Fruit fly (Drosophila melanogaster) whole organism, embryonic: ENCODE data around the gene vsg.
A peak's percentile ranks its signal among the peaks of the same experiment; 100 is the strongest.

Source experiments
- CG10209 ChIP-seq: fragments of 200-800 bp; sonication (Bioruptor generic); optimal IDR thresholded peaks from 3 replicates; lab custom pipeline; 2017; ENCODE audit warnings: missing biosample characterization, mild to moderate bottlenecking, missing genetic modification characterization, missing genetic modification reagents
- CG10431 ChIP-seq: fragments of 200-800 bp; sonication (Bioruptor generic); optimal IDR thresholded peaks from 3 replicates; lab custom pipeline; 2018; ENCODE audit warnings: missing biosample characterization, mild to moderate bottlenecking, missing genetic modification characterization
- CG10565 ChIP-seq: fragments of 200-800 bp; sonication (Bioruptor generic); optimal IDR thresholded peaks from 3 replicates; lab custom pipeline; 2016; ENCODE audit warnings: missing biosample characterization, mild to moderate bottlenecking, missing genetic modification characterization
- CG10959 ChIP-seq: fragments of 200-800 bp; sonication (Bioruptor generic); IDR thresholded peaks from 2 replicates; pipeline ENCODE4 v1.3.6; 2022; ENCODE audit warnings: missing biosample characterization, missing genetic modification characterization
- CG12391 ChIP-seq: fragments of 200-800 bp; sonication (Bioruptor generic); optimal IDR thresholded peaks from 3 replicates; lab custom pipeline; 2018; ENCODE audit warnings: missing biosample characterization, mild to moderate bottlenecking, missing genetic modification characterization, moderate library complexity
- CG14441 ChIP-seq: fragments of 200-800 bp; sonication (Bioruptor generic); IDR thresholded peaks from 2 replicates; pipeline ENCODE4 v1.3.6; 2022; ENCODE audit warnings: missing biosample characterization, missing genetic modification characterization
- CG1529 ChIP-seq: fragments of 200-800 bp; sonication (Bioruptor generic); optimal IDR thresholded peaks from 3 replicates; lab custom pipeline; 2018; ENCODE audit warnings: missing biosample characterization, missing genetic modification characterization
- CG17328 ChIP-seq: fragments of 200-800 bp; sonication (Bioruptor generic); IDR thresholded peaks from 2 replicates; pipeline ENCODE4 v1.3.6; 2022; ENCODE audit warnings: missing biosample characterization, missing genetic modification characterization
- CG18011 ChIP-seq: fragments of 200-800 bp; sonication (Bioruptor generic); optimal IDR thresholded peaks from 2 replicates; lab custom pipeline; 2017; ENCODE audit warnings: missing biosample characterization, missing genetic modification characterization, mild to moderate bottlenecking, moderate library complexity, missing genotype
- CG18619 ChIP-seq: fragments of 200-800 bp; sonication (Bioruptor generic); optimal IDR thresholded peaks from 3 replicates; lab custom pipeline; 2017; ENCODE audit warnings: missing biosample characterization, mild to moderate bottlenecking, missing genetic modification characterization
- CG2120 ChIP-seq: fragments of 200-800 bp; sonication (Bioruptor generic); optimal IDR thresholded peaks from 3 replicates; lab custom pipeline; 2016; ENCODE audit warnings: missing biosample characterization, missing genetic modification characterization
- CG2678 ChIP-seq: fragments of 200-800 bp; sonication (Bioruptor generic); optimal IDR thresholded peaks from 3 replicates; lab custom pipeline; 2019; ENCODE audit warnings: missing biosample characterization, mild to moderate bottlenecking, missing genetic modification characterization, moderate library complexity
- CG31441 ChIP-seq: fragments of 200-800 bp; sonication (Bioruptor generic); IDR thresholded peaks from 2 replicates; pipeline ENCODE4 v1.3.6; 2022; ENCODE audit warnings: missing biosample characterization, missing genetic modification characterization
- CG4360 ChIP-seq: fragments of 200-800 bp; sonication (Bioruptor generic); IDR thresholded peaks from 2 replicates; pipeline ENCODE4 v1.3.6; 2022; ENCODE audit warnings: missing biosample characterization, missing genetic modification characterization
- CG6683 ChIP-seq: fragments of 200-800 bp; sonication (Bioruptor generic); optimal IDR thresholded peaks from 2 replicates; lab custom pipeline; 2017; ENCODE audit warnings: missing biosample characterization, mild to moderate bottlenecking, missing genetic modification characterization, missing genetic modification reagents
- CG7839 ChIP-seq: fragments of 200-800 bp; sonication (Bioruptor generic); optimal IDR thresholded peaks from 3 replicates; lab custom pipeline; 2018; ENCODE audit warnings: missing biosample characterization, mild to moderate bottlenecking, missing genetic modification characterization, moderate library complexity
- CG9437 ChIP-seq: fragments of 200-800 bp; sonication (Bioruptor generic); optimal IDR thresholded peaks from 2 replicates; lab custom pipeline; 2018; ENCODE audit warnings: missing biosample characterization, mild to moderate bottlenecking, missing genetic modification characterization
- CG9797 ChIP-seq: fragments of 200-800 bp; sonication (Bioruptor generic); optimal IDR thresholded peaks from 3 replicates; lab custom pipeline; 2018; ENCODE audit warnings: missing biosample characterization, mild to moderate bottlenecking, missing genetic modification characterization
- Ets97D ChIP-seq: fragments of 200-800 bp; sonication (Bioruptor generic); optimal IDR thresholded peaks from 3 replicates; lab custom pipeline; 2016; ENCODE audit warnings: missing biosample characterization, missing genetic modification characterization
- Fer1 ChIP-seq: fragments of 200-800 bp; sonication (Bioruptor generic); optimal IDR thresholded peaks from 2 replicates; lab custom pipeline; 2017; ENCODE audit warnings: missing biosample characterization, mild to moderate bottlenecking, missing genetic modification characterization
- Fer3 ChIP-seq: fragments of 200-800 bp; sonication (Bioruptor generic); optimal IDR thresholded peaks from 2 replicates; lab custom pipeline; 2018; ENCODE audit warnings: missing biosample characterization, mild to moderate bottlenecking, missing genetic modification characterization, moderate library complexity
- HLH3B ChIP-seq: fragments of 200-800 bp; sonication (Bioruptor generic); IDR thresholded peaks from 2 replicates; pipeline ENCODE4 v1.3.6; 2022; ENCODE audit warnings: missing biosample characterization, missing genetic modification characterization
- Hey ChIP-seq: fragments of 200-800 bp; sonication (Bioruptor generic); optimal IDR thresholded peaks from 3 replicates; lab custom pipeline; 2018; ENCODE audit warnings: missing biosample characterization, mild to moderate bottlenecking, missing genetic modification characterization
- HmgD ChIP-seq: fragments of 200-800 bp; sonication (Bioruptor generic); optimal IDR thresholded peaks from 3 replicates; lab custom pipeline; 2016; ENCODE audit warnings: missing biosample characterization, missing genetic modification characterization
- HmgZ ChIP-seq: fragments of 200-800 bp; sonication (Bioruptor generic); optimal IDR thresholded peaks from 2 replicates; lab custom pipeline; 2018; ENCODE audit warnings: missing biosample characterization, mild to moderate bottlenecking, missing genetic modification characterization
- Sry-β ChIP-seq: fragments of 200-800 bp; sonication (Bioruptor generic); optimal IDR thresholded peaks from 2 replicates; lab custom pipeline; 2018; ENCODE audit warnings: missing biosample characterization, mild to moderate bottlenecking, missing genetic modification characterization, moderate library complexity
- Sry-δ ChIP-seq: fragments of 200-800 bp; sonication (Bioruptor generic); optimal IDR thresholded peaks from 2 replicates; lab custom pipeline; 2016; ENCODE audit warnings: missing biosample characterization, missing genetic modification characterization
- ab ChIP-seq: fragments of 200-800 bp; sonication (Bioruptor generic); optimal IDR thresholded peaks from 2 replicates; lab custom pipeline; 2016; ENCODE audit warnings: missing biosample characterization, missing genetic modification characterization
- al ChIP-seq: fragments of 200-800 bp; sonication (Bioruptor generic); IDR thresholded peaks from 2 replicates; pipeline ENCODE4 v1.3.6; 2022; ENCODE audit warnings: missing biosample characterization, missing genetic modification characterization
- cad ChIP-seq: fragments of >200 bp; optimal IDR thresholded peaks from 2 replicates; lab custom pipeline; 2017; ENCODE audit warnings: missing biosample characterization, missing genetic modification characterization
- chif ChIP-seq, 2 experiments: fragments of 200-800 bp; sonication (Bioruptor generic); optimal IDR thresholded peaks; 3 replicates each; lab custom pipeline; 2016; ENCODE audit warnings: missing biosample characterization in 2 of 2, missing genetic modification characterization in 2 of 2
- croc ChIP-seq: fragments of 200-800 bp; sonication (Bioruptor generic); conservative IDR thresholded peaks from 3 replicates; pipeline ENCODE4 v1.3.6; 2022; ENCODE audit warnings: missing biosample characterization, missing genetic modification characterization
- cwo ChIP-seq: fragments of 200-800 bp; sonication (Bioruptor generic); optimal IDR thresholded peaks from 3 replicates; lab custom pipeline; 2017; ENCODE audit warnings: missing biosample characterization, missing genetic modification characterization, mild to moderate bottlenecking, moderate library complexity, missing genetic modification reagents
- danr ChIP-seq: fragments of 200-800 bp; sonication (Bioruptor generic); IDR thresholded peaks from 2 replicates; pipeline ENCODE4 v1.3.6; 2022; ENCODE audit warnings: missing biosample characterization, missing genetic modification characterization
- dati ChIP-seq: fragments of 200-800 bp; sonication (Bioruptor generic); IDR thresholded peaks from 2 replicates; pipeline ENCODE4 v1.3.6; 2022; ENCODE audit warnings: missing biosample characterization, missing genetic modification characterization
- fd96Cb ChIP-seq: fragments of 200-800 bp; sonication (Bioruptor generic); optimal IDR thresholded peaks from 2 replicates; lab custom pipeline; 2018; ENCODE audit warnings: missing biosample characterization, mild to moderate bottlenecking, missing genetic modification characterization, moderate library complexity
- gro ChIP-seq: fragments of 200-800 bp; sonication (Bioruptor generic); optimal IDR thresholded peaks from 2 replicates; lab custom pipeline; 2016; ENCODE audit warnings: missing biosample characterization, missing genetic modification characterization
- klu ChIP-seq: fragments of 200-800 bp; sonication (Bioruptor generic); IDR thresholded peaks from 2 replicates; pipeline ENCODE4 v1.3.6; 2022; ENCODE audit warnings: missing biosample characterization, missing genetic modification characterization
- luna ChIP-seq: fragments of 200-800 bp; sonication (Bioruptor generic); optimal IDR thresholded peaks from 2 replicates; lab custom pipeline; 2016; ENCODE audit warnings: missing biosample characterization, missing genetic modification characterization
- odd ChIP-seq: fragments of 200-800 bp; sonication (Bioruptor generic); optimal IDR thresholded peaks from 2 replicates; lab custom pipeline; 2017; ENCODE audit warnings: missing biosample characterization, mild to moderate bottlenecking, missing genetic modification characterization
- ranshi ChIP-seq: fragments of 200-800 bp; sonication (Bioruptor generic); IDR thresholded peaks from 2 replicates; pipeline ENCODE4 v1.3.6; 2022; ENCODE audit warnings: missing biosample characterization, missing genetic modification characterization
- repo ChIP-seq: fragments of 200-800 bp; sonication (Bioruptor generic); optimal IDR thresholded peaks from 2 replicates; lab custom pipeline; 2016; ENCODE audit warnings: missing biosample characterization, missing genetic modification characterization
- sisA ChIP-seq: fragments of 200-800 bp; sonication (Bioruptor generic); IDR thresholded peaks from 2 replicates; pipeline ENCODE4 v1.3.6; 2022; ENCODE audit warnings: missing biosample characterization, missing genetic modification characterization
- sr ChIP-seq: fragments of 200-800 bp; sonication (Bioruptor generic); IDR thresholded peaks from 3 replicates; pipeline ENCODE4 v1.3.6; 2022; ENCODE audit warnings: missing biosample characterization, missing genetic modification characterization
- stc ChIP-seq: fragments of 200-800 bp; sonication (Bioruptor generic); IDR thresholded peaks from 2 replicates; pipeline ENCODE4 v1.3.6; 2022; ENCODE audit warnings: missing biosample characterization, missing genetic modification characterization
- trem ChIP-seq: fragments of 200-800 bp; optimal IDR thresholded peaks from 3 replicates; lab custom pipeline; 2019; ENCODE audit warnings: missing biosample characterization, mild to moderate bottlenecking, missing genetic modification characterization, moderate library complexity
- vnd ChIP-seq: fragments of 200-800 bp; sonication (Bioruptor generic); IDR thresholded peaks from 3 replicates; pipeline ENCODE4 v1.3.6; 2022; ENCODE audit warnings: missing biosample characterization, missing genetic modification characterization; ENCODE audit not compliant: partially characterized antibody
- vvl ChIP-seq: fragments of 200-800 bp; sonication (Bioruptor generic); IDR thresholded peaks from 2 replicates; pipeline ENCODE4 v1.3.6; 2022; ENCODE audit warnings: missing biosample characterization, missing genetic modification characterization
- wek ChIP-seq: fragments of 200-800 bp; sonication (Bioruptor generic); optimal IDR thresholded peaks from 3 replicates; lab custom pipeline; 2018; ENCODE audit warnings: missing biosample characterization, mild to moderate bottlenecking, missing genetic modification characterization, moderate library complexity
- zfh2 ChIP-seq: fragments of 200-800 bp; sonication (Bioruptor generic); optimal IDR thresholded peaks from 2 replicates; lab custom pipeline; 2016; ENCODE audit warnings: missing biosample characterization, missing genetic modification characterization

vsg gene

DNA sequence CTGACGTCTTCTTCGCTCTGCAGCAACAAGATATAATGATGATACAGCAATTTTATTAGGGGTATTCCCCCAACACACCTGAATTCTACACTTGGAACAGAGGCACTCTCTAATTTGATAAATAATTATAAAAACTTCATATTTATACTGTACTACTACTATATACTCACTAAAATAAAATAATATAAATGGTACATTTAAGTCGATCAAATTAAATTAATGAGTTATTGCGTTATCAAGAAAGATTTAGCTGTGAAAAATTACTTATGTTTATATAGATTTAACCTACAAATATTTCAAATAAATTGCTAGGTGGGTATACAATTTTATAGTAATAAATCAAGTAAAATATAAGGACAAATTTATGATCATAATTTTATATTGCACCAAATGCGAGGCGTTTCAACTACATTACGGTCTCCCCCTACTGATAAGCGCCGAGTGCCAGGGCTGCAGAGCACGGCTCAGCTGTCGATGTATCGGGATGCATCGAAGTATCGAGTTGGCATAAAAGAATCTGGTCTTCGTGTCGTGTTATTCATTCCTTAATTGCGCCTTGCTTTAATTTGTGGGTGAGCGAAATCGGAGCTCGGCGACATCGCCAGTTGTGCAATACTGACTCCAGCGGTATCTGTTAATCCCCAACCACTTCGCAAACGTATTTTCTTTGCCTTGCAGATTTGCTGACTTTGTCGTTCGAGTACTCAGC, at the start of gene vsg (continued):
- TF ChIP-seq HLH3B (GFP tag; lab: Robert Waterston, UW) (peak; percentile 61; the same call in 1 of the 2 replicates), CG10959 (no peak), CG10565 (GFP tag; lab: Kevin White, UChicago) (no peak), ab (GFP tag; lab: Kevin White, UChicago) (no peak), CG1529 (GFP tag; lab: Kevin White, UChicago) (peak; percentile 59), CG9437 (GFP tag; lab: Kevin White, UChicago) (peak; percentile 87), Sry-δ (peak; percentile 65), sisA (GFP tag; lab: Robert Waterston, UW) (peak; percentile 55; the same call in 1 of the 2 replicates), stc (GFP tag; lab: Robert Waterston, UW) (peak; percentile 46; the same call in 1 of the 2 replicates), CG6683 (GFP tag; lab: Kevin White, UChicago) (peak; percentile 35), ranshi (GFP tag; lab: Robert Waterston, UW) (no peak; the same call in none of the 2 replicates), CG4360 (0 out of 2 replicates have a peak, but pooled peaks have one; percentile 3), Fer3 (tag; lab: Kevin White, UChicago) (peak; percentile 66), cad (GFP tag; lab: Kevin White, UChicago) (no peak), CG17328 (GFP tag; lab: Robert Waterston, UW) (peak; percentile 55), trem (tag; lab: Kevin White, UChicago) (peak; percentile 76), CG14441 (GFP tag; lab: Robert Waterston, UW) (peak; percentile 50), CG2678 (tag; lab: Kevin White, UChicago) (peak; percentile 90), wek (GFP tag; lab: Kevin White, UChicago) (peak; percentile 90), dati (no peak), croc (GFP tag; lab: Robert Waterston, UW) (peak; percentile 30; the same call in 2 of the 3 replicates), CG10431 (GFP tag; lab: Kevin White, UChicago) (peak; percentile 49), chif (GFP tag; optimal IDR thresholded peaks at IDR 0.05; lab: Kevin White, UChicago) (peak; percentile 7 to 61), klu (peak; percentile 70), CG18011 (GFP tag; lab: Kevin White, UChicago) (no peak), repo (GFP tag; lab: Kevin White, UChicago) (no peak), CG12391 (tag; lab: Kevin White, UChicago) (peak; percentile 91), vnd (GFP tag; lab: Robert Waterston, UW) (peak; percentile 83), CG10209 (peak; percentile 82), danr (GFP tag; lab: Robert Waterston, UW) (no peak), luna (GFP tag; lab: Kevin White, UChicago) (no peak), fd96Cb (tag; lab: Kevin White, UChicago) (peak; percentile 80), Fer1 (GFP tag; lab: Kevin White, UChicago) (peak; percentile 63), CG18619 (GFP tag; lab: Kevin White, UChicago) (peak; percentile 74), Sry-β (peak; percentile 62), gro (GFP tag; lab: Kevin White, UChicago) (no peak), HmgD (peak; percentile 39), CG9797 (GFP tag; lab: Kevin White, UChicago) (peak; percentile 54), CG31441 (peak; percentile 94), CG7839 (tag; lab: Kevin White, UChicago) (peak; percentile 88), zfh2 (peak; percentile 67), CG2120 (GFP tag; lab: Kevin White, UChicago) (peak; percentile 78), HmgZ (tag; lab: Kevin White, UChicago) (peak; percentile 34), vvl (GFP tag; lab: Robert Waterston, UW) (peak; percentile 69), sr (GFP tag; lab: Robert Waterston, UW) (no peak), Hey (tag; lab: Kevin White, UChicago) (peak; percentile 49), odd (GFP tag; lab: Kevin White, UChicago) (peak; percentile 70), Ets97D (GFP tag; lab: Kevin White, UChicago) (peak; percentile 29), al (GFP tag; lab: Robert Waterston, UW) (peak; percentile 43), cwo (GFP tag; lab: Kevin White, UChicago) (peak; percentile 48)
